Worm (Caenorhabditis elegans): ENCODE results near the gene B0273.115.
"Not testable (repeated sequence)": the region's sequence is repeated elsewhere in the genome, so short reads cannot be mapped to it uniquely, and the experiment has no call there.

The B0273.115 gene

ce11 chrIV:5491054-5491453 is at the start of gene B0273.115:
Gene B0273.115 (minus strand): TSS chrIV:5491154.
- TF ChIP-seq tbx-2, ZK546.5, skn-1 (tag; optimal IDR thresholded peaks at IDR 0.05): not testable (repeated sequence)

- TF ChIP-seq lin-15B (tag; optimal IDR thresholded peaks at IDR 0.05) (peak; percentile 11), R02D3.7 (tag; optimal IDR thresholded peaks at IDR 0.05) (no peak), ztf-4 (tag; optimal IDR thresholded peaks at IDR 0.05) (no peak), snpc-4 (tag; optimal IDR thresholded peaks at IDR 0.05) (peak; percentile 29), lsy-12 (tag; optimal IDR thresholded peaks at IDR 0.05) (no peak), jun-1 (tag; optimal IDR thresholded peaks at IDR 0.05) (no peak), zag-1 (tag; optimal IDR thresholded peaks at IDR 0.05) (no peak), hmg-11 (tag; optimal IDR thresholded peaks at IDR 0.05) (peak; percentile 63), nfya-1 (tag; optimal IDR thresholded peaks at IDR 0.05; ENCODE audit: insufficient read depth) (no peak), nhr-23 (tag; optimal IDR thresholded peaks at IDR 0.05) (no peak), nhr-76 (tag; optimal IDR thresholded peaks at IDR 0.05) (no peak), fos-1 (tag; optimal IDR thresholded peaks at IDR 0.05) (no peak), elt-1 (tag; optimal IDR thresholded peaks at IDR 0.05) (no peak), ceh-9 (tag; optimal IDR thresholded peaks at IDR 0.05) (no peak), skn-1 (tag; optimal IDR thresholded peaks at IDR 0.05) (no peak), nhr-237 (tag; optimal IDR thresholded peaks at IDR 0.05) (no peak), ceh-28 (tag; optimal IDR thresholded peaks at IDR 0.05) (no peak), nhr-25 (tag; optimal IDR thresholded peaks at IDR 0.05) (no peak), mdl-1 (tag; optimal IDR thresholded peaks at IDR 0.05) (no peak), nhr-28 (tag; optimal IDR thresholded peaks at IDR 0.05) (no peak)
These were observed 47.0 kb upstream of the B0273.115 start, which contains the start of the genes fem-1 and drp-1 for ce11 chrIV:5537813-5538538. Gene fem-1 (minus strand): TSS chrIV:5537962. Gene drp-1 (plus strand): TSS chrIV:5538488.

- TF ChIP-seq egl-5 (tag; optimal IDR thresholded peaks at IDR 0.05), result peak; percentile 83
- no peak for TF ChIP-seq fkh-10 (GFP tag; optimal IDR thresholded peaks at IDR 0.05)
These were observed 44.8 kb upstream of the B0273.115 start for ce11 chrIV:5535780-5536179.

- TF ChIP-seq nfya-1 (tag; optimal IDR thresholded peaks at IDR 0.05; ENCODE audit: insufficient read depth), result no peak
These were observed 43.6 kb upstream of the B0273.115 start for ce11 chrIV:5534596-5534995.

ce11 chrIV:5533556-5533955 is 42.6 kb upstream of the B0273.115 start:
- TF ChIP-seq nhr-25 (tag; optimal IDR thresholded peaks at IDR 0.05) (no peak), egl-27 (tag; optimal IDR thresholded peaks at IDR 0.05) (no peak), pha-4 (tag; optimal IDR thresholded peaks at IDR 0.05) (no peak), nfya-1 (tag; optimal IDR thresholded peaks at IDR 0.05; ENCODE audit: insufficient read depth) (no peak)

- TF ChIP-seq elt-2 (tag; optimal IDR thresholded peaks at IDR 0.05) (peak; percentile 14), fkh-10 (GFP tag; optimal IDR thresholded peaks at IDR 0.05) (peak; percentile 12), lin-39 (tag; optimal IDR thresholded peaks at IDR 0.05) (no peak)
These were observed 40.0 kb upstream of the B0273.115 start for ce11 chrIV:5530980-5531379.

ce11 chrIV:5528285-5528684 is 37.3 kb upstream of the B0273.115 start, which contains the start of gene unc-5:
Gene unc-5 (minus strand): TSS chrIV:5528338.
- TF ChIP-seq egl-5 (tag; optimal IDR thresholded peaks at IDR 0.05) (no peak), nhr-43 (tag; optimal IDR thresholded peaks at IDR 0.05; ENCODE audit: poor library complexity, severe bottlenecking) (no peak), sea-2 (GFP tag; optimal IDR thresholded peaks at IDR 0.05) (no peak), lin-15B (tag; optimal IDR thresholded peaks at IDR 0.05) (no peak), fkh-10 (GFP tag; optimal IDR thresholded peaks at IDR 0.05) (no peak), nhr-77 (tag; optimal IDR thresholded peaks at IDR 0.05) (no peak), nhr-28 (tag; optimal IDR thresholded peaks at IDR 0.05) (no peak), nhr-67 (tag; optimal IDR thresholded peaks at IDR 0.05) (no peak), ceh-16 (tag; optimal IDR thresholded peaks at IDR 0.05) (no peak), unc-62 (GFP tag; optimal IDR thresholded peaks at IDR 0.05) (no peak), lin-39 (tag; optimal IDR thresholded peaks at IDR 0.05) (no peak), eor-1 (tag; optimal IDR thresholded peaks at IDR 0.05) (no peak)
